Fruit fly (Drosophila melanogaster) whole organism, wandering third instar larva: ENCODE measurements around the gene CG14237.
A peak's percentile ranks its signal among the peaks of the same experiment; 100 is the strongest.

Experiments used
- Abd-B ChIP-seq: fragments of >200 bp; optimal IDR thresholded peaks from 2 replicates; lab custom pipeline; 2017; ENCODE audit warnings: missing biosample characterization, missing genetic modification characterization
- CG32264 ChIP-seq: fragments of 200-800 bp; sonication (Bioruptor generic); optimal IDR thresholded peaks from 2 replicates; lab custom pipeline; 2016; ENCODE audit warnings: missing biosample characterization, missing genetic modification characterization
- CG9705 ChIP-seq: fragments of 200-800 bp; sonication (Bioruptor generic); optimal IDR thresholded peaks from 2 replicates; lab custom pipeline; 2018; ENCODE audit warnings: missing biosample characterization, mild to moderate bottlenecking, missing genetic modification characterization
- CrebA ChIP-seq: fragments of 200-800 bp; sonication (Bioruptor generic); optimal IDR thresholded peaks from 2 replicates; lab custom pipeline; 2016; ENCODE audit warnings: missing biosample characterization, mild to moderate bottlenecking, missing genetic modification characterization, borderline replicate concordance
- Dfd ChIP-seq: fragments of >200 bp; optimal IDR thresholded peaks from 2 replicates; lab custom pipeline; 2017; ENCODE audit warnings: missing biosample characterization, missing genetic modification characterization
- Dif ChIP-seq: fragments of 200-275, 200-300 bp; sonication (Bioruptor generic); optimal IDR thresholded peaks from 2 replicates; lab custom pipeline; 2018; ENCODE audit warnings: missing biosample characterization, missing genetic modification characterization; ENCODE audit not compliant: partially characterized antibody
- GATAd ChIP-seq: sonication (Bioruptor generic); optimal IDR thresholded peaks from 2 replicates; lab custom pipeline; 2016; ENCODE audit warnings: missing biosample characterization, missing genetic modification characterization
- HLH106 ChIP-seq: fragments of 200-800 bp; optimal IDR thresholded peaks from 3 replicates; lab custom pipeline; 2019; ENCODE audit warnings: missing biosample characterization, mild to moderate bottlenecking, missing genetic modification characterization, moderate library complexity
- Hnf4 ChIP-seq: fragments of 200-800 bp; sonication (Bioruptor generic); optimal IDR thresholded peaks from 2 replicates; lab custom pipeline; 2016; ENCODE audit warnings: missing biosample characterization, mild to moderate bottlenecking, missing genetic modification characterization
- Hr78 ChIP-seq: fragments of >200 bp; optimal IDR thresholded peaks from 2 replicates; lab custom pipeline; 2017; ENCODE audit warnings: missing biosample characterization, missing genetic modification characterization
- Hr83 ChIP-seq: fragments of 200-300 bp; sonication (Bioruptor generic); optimal IDR thresholded peaks from 2 replicates; lab custom pipeline; 2016; ENCODE audit warnings: missing biosample characterization, mild to moderate bottlenecking, missing genetic modification characterization, moderate library complexity; ENCODE audit not compliant: poor library complexity, severe bottlenecking
- Jra ChIP-seq: sonication (Bioruptor generic); optimal IDR thresholded peaks from 2 replicates; lab custom pipeline; 2016; ENCODE audit warnings: missing biosample characterization, missing genetic modification characterization
- Mio ChIP-seq: sonication (Bioruptor generic); optimal IDR thresholded peaks from 2 replicates; lab custom pipeline; 2016; ENCODE audit warnings: missing biosample characterization, missing genetic modification characterization
- Myc ChIP-seq: fragments of >200 bp; optimal IDR thresholded peaks from 2 replicates; lab custom pipeline; 2017
- N ChIP-seq: fragments of >200 bp; optimal IDR thresholded peaks from 2 replicates; lab custom pipeline; 2018; ENCODE audit warnings: missing biosample characterization, missing external identifiers, missing genetic modification characterization
- OdsH ChIP-seq: fragments of 200-800 bp; sonication (Bioruptor generic); optimal IDR thresholded peaks from 2 replicates; lab custom pipeline; 2016; ENCODE audit warnings: missing biosample characterization, mild to moderate bottlenecking, missing genetic modification characterization
- Rel ChIP-seq, 2 experiments: fragments of 200-800 bp; sonication (Bioruptor generic) in 1 of 2; optimal IDR thresholded peaks; 2 replicates in 1 of 2; 3 replicates in 1 of 2; lab custom pipeline; 2016 to 2019; ENCODE audit warnings: mild to moderate bottlenecking in 2 of 2, missing biosample characterization in 2 of 2, missing genetic modification characterization in 2 of 2, moderate library complexity in 1 of 2
- Sp1 ChIP-seq: fragments of 200-800 bp; sonication (Bioruptor generic); optimal IDR thresholded peaks from 3 replicates; lab custom pipeline; 2019; ENCODE audit warnings: missing biosample characterization, mild to moderate bottlenecking, missing genetic modification characterization, moderate library complexity
- Vsx2 ChIP-seq: fragments of 200-300, 225-300 bp; sonication (Bioruptor generic); optimal IDR thresholded peaks from 2 replicates; lab custom pipeline; 2018; ENCODE audit warnings: missing biosample characterization, missing genetic modification characterization; ENCODE audit not compliant: partially characterized antibody
- br ChIP-seq: fragments of 200-800 bp; sonication (Bioruptor generic); optimal IDR thresholded peaks from 2 replicates; lab custom pipeline; 2016; ENCODE audit warnings: missing biosample characterization, missing genetic modification characterization
- brk ChIP-seq: fragments of 200-800 bp; sonication (Bioruptor generic); optimal IDR thresholded peaks from 2 replicates; lab custom pipeline; 2016; ENCODE audit warnings: missing biosample characterization, mild to moderate bottlenecking, missing genetic modification characterization
- dl ChIP-seq, 2 experiments: fragments of 175-275, 200-275 bp in 1 of 2; fragments of 200-275 bp in 1 of 2; sonication (Bioruptor generic); optimal IDR thresholded peaks; lab custom pipeline; 2018; ENCODE audit warnings: mild to moderate bottlenecking in 2 of 2, missing biosample characterization in 2 of 2, missing genetic modification characterization in 2 of 2, moderate library complexity in 2 of 2; ENCODE audit not compliant: partially characterized antibody in 2 of 2, insufficient read depth in 1 of 2
- dmrt93B ChIP-seq: fragments of 200-800 bp; sonication (Bioruptor generic); optimal IDR thresholded peaks from 2 replicates; lab custom pipeline; 2018; ENCODE audit warnings: missing biosample characterization, mild to moderate bottlenecking, missing genetic modification characterization
- dsf ChIP-seq: sonication (Bioruptor generic); optimal IDR thresholded peaks from 2 replicates; lab custom pipeline; 2016; ENCODE audit warnings: missing biosample characterization, missing genetic modification characterization, borderline replicate concordance
- ey ChIP-seq: fragments of 200-800 bp; sonication (Bioruptor generic); optimal IDR thresholded peaks from 2 replicates; lab custom pipeline; 2016; ENCODE audit warnings: missing biosample characterization, missing genetic modification characterization
- foxo ChIP-seq, 2 experiments: fragments of 200-800 bp; sonication (Bioruptor generic); optimal IDR thresholded peaks; 2 replicates in 1 of 2; 3 replicates in 1 of 2; lab custom pipeline; 2016 to 2017; ENCODE audit warnings: missing biosample characterization in 2 of 2, missing genetic modification characterization in 2 of 2
- fru ChIP-seq: fragments of 200-800 bp; sonication (Bioruptor generic); optimal IDR thresholded peaks from 3 replicates; lab custom pipeline; 2016; ENCODE audit warnings: missing biosample characterization, mild to moderate bottlenecking, missing genetic modification characterization
- h ChIP-seq: fragments of 200-800 bp; sonication (Bioruptor generic); optimal IDR thresholded peaks from 3 replicates; lab custom pipeline; 2016; ENCODE audit warnings: missing biosample characterization, mild to moderate bottlenecking, missing genetic modification characterization
- jim ChIP-seq: fragments of 175-275, 200-325 bp; sonication (Bioruptor generic); optimal IDR thresholded peaks from 2 replicates; lab custom pipeline; 2016; ENCODE audit warnings: missing biosample characterization, mild to moderate bottlenecking, missing genetic modification characterization
- lola ChIP-seq: fragments of >200 bp; optimal IDR thresholded peaks from 2 replicates; lab custom pipeline; 2017; ENCODE audit warnings: missing biosample characterization, missing genetic modification characterization
- pan ChIP-seq: fragments of >200 bp; optimal IDR thresholded peaks from 2 replicates; lab custom pipeline; 2017
- psq ChIP-seq: fragments of 200-800 bp; sonication (Bioruptor generic); optimal IDR thresholded peaks from 3 replicates; lab custom pipeline; 2017; ENCODE audit warnings: missing biosample characterization, mild to moderate bottlenecking, missing genetic modification characterization, moderate library complexity
- rgr ChIP-seq: fragments of 200-800 bp; sonication (Bioruptor generic); optimal IDR thresholded peaks from 3 replicates; lab custom pipeline; 2016; ENCODE audit warnings: missing biosample characterization, mild to moderate bottlenecking, missing genetic modification characterization
- sage ChIP-seq: fragments of 200-800 bp; sonication (Bioruptor generic); optimal IDR thresholded peaks from 2 replicates; lab custom pipeline; 2016; ENCODE audit warnings: missing biosample characterization, mild to moderate bottlenecking, missing genetic modification characterization
- sv ChIP-seq: fragments of 200-800 bp; sonication (Bioruptor generic); optimal IDR thresholded peaks from 3 replicates; lab custom pipeline; 2016; ENCODE audit warnings: missing biosample characterization, missing genetic modification characterization
- tai ChIP-seq: sonication (Bioruptor generic); optimal IDR thresholded peaks from 2 replicates; lab custom pipeline; 2016; ENCODE audit warnings: missing biosample characterization, missing genetic modification characterization
- usp ChIP-seq: fragments of >200 bp; optimal IDR thresholded peaks from 2 replicates; lab custom pipeline; 2017; ENCODE audit warnings: missing biosample characterization, missing genetic modification characterization
- woc ChIP-seq: sonication (Bioruptor generic); optimal IDR thresholded peaks from 2 replicates; lab custom pipeline; 2016; ENCODE audit warnings: missing biosample characterization, mild to moderate bottlenecking, missing genetic modification characterization

The CG14237 gene

dm6 chr3R:26494247-26494646, 37.6 kb downstream of the CG14237 start:
- TF ChIP-seq dl (GFP tag; optimal IDR thresholded peaks at IDR 0.05; lab: Kevin White, UChicago; ENCODE audit: insufficient read depth in 1 of 2, partially characterized antibody in 2 of 2) (no peak), sv (GFP tag; lab: Kevin White, UChicago) (no peak), tai (GFP tag; lab: Kevin White, UChicago) (no peak), pan (no peak), ey (GFP tag; lab: Kevin White, UChicago) (no peak), HLH106 (tag; lab: Kevin White, UChicago) (peak; percentile 1), jim (GFP tag; lab: Kevin White, UChicago) (no peak)
- TF ChIP-seq, all 38 proteins: peak for 1

dm6 chr3R:26496356-26496755, 39.7 kb downstream of the CG14237 start:
- no peak for TF ChIP-seq Myc (lab: Kevin White, UChicago)
- peak in 1 of 2 experiments; percentile 38 for TF ChIP-seq foxo (GFP tag; optimal IDR thresholded peaks at IDR 0.05; lab: Kevin White, UChicago)
- peak; percentile 36 for TF ChIP-seq fru
- TF ChIP-seq HLH106 (tag; lab: Kevin White, UChicago), result peak; percentile 1
- peak; percentile 35 for TF ChIP-seq h (GFP tag; lab: Kevin White, UChicago)
- no peak for TF ChIP-seq psq (GFP tag; lab: Kevin White, UChicago)
- TF ChIP-seq, all 38 proteins: peak for 4

- TF ChIP-seq pan (no peak), sv (GFP tag; lab: Kevin White, UChicago) (no peak), sage (GFP tag; lab: Kevin White, UChicago) (peak; percentile 54), usp (GFP tag; lab: Kevin White, UChicago) (no peak), tai (GFP tag; lab: Kevin White, UChicago) (peak; percentile 68), jim (GFP tag; lab: Kevin White, UChicago) (no peak), CrebA (GFP tag; lab: Kevin White, UChicago) (no peak), Rel (GFP tag; optimal IDR thresholded peaks at IDR 0.05; lab: Kevin White, UChicago) (no peak), Rel (tag; optimal IDR thresholded peaks at IDR 0.05; lab: Kevin White, UChicago) (peak; percentile 48), Hr78 (no peak), Myc (lab: Kevin White, UChicago) (no peak), foxo (GFP tag; optimal IDR thresholded peaks at IDR 0.05; lab: Kevin White, UChicago) (peak in 1 of 2 experiments; percentile 87), Vsx2 (no peak), Abd-B (GFP tag; lab: Kevin White, UChicago) (no peak), HLH106 (tag; lab: Kevin White, UChicago) (peak; percentile 83), dmrt93B (peak; percentile 66), GATAd (GFP tag; lab: Kevin White, UChicago) (no peak), CG32264 (GFP tag; lab: Kevin White, UChicago) (peak; percentile 44), h (GFP tag; lab: Kevin White, UChicago) (peak; percentile 87), Hnf4 (peak; percentile 78), fru (peak; percentile 85), Hr83 (GFP tag; lab: Kevin White, UChicago) (no peak), Mio (GFP tag; lab: Kevin White, UChicago) (peak; percentile 9), N (no peak), lola (GFP tag; lab: Kevin White, UChicago) (no peak), Dfd (GFP tag; lab: Kevin White, UChicago) (no peak), CG9705 (peak; percentile 67), brk (GFP tag; lab: Kevin White, UChicago) (peak; percentile 72), woc (GFP tag; lab: Kevin White, UChicago) (peak; percentile 69), dl (GFP tag; optimal IDR thresholded peaks at IDR 0.05; lab: Kevin White, UChicago; ENCODE audit: insufficient read depth in 1 of 2, partially characterized antibody in 2 of 2) (no peak), rgr (peak; percentile 85), Dif (GFP tag; lab: Kevin White, UChicago) (no peak), br (GFP tag; lab: Kevin White, UChicago) (peak; percentile 79), OdsH (peak; percentile 77), ey (GFP tag; lab: Kevin White, UChicago) (peak; percentile 83), dsf (GFP tag; lab: Kevin White, UChicago) (no peak), psq (GFP tag; lab: Kevin White, UChicago) (peak; percentile 69), Jra (GFP tag; lab: Kevin White, UChicago) (peak; percentile 55), Sp1 (peak; percentile 86)
These were observed 42.5 kb downstream of the CG14237 start for dm6 chr3R:26499136-26499535.
